Worm (Caenorhabditis elegans): ENCODE measurements around the gene C25F9.5.

ce11 chrV:19371777-19372176 is 38.9 kb downstream of the C25F9.5 start:
- TF ChIP-seq sup-37 (GFP tag; optimal IDR thresholded peaks at IDR 0.05) (no peak), efl-1 (optimal IDR thresholded peaks at IDR 0.05) (no peak), efl-1 (GFP tag; optimal IDR thresholded peaks at IDR 0.05 in 1 of 2) (no peak), lin-15B (tag; optimal IDR thresholded peaks at IDR 0.05) (no peak)

Measured in whole organism, L1 larva.